Fruit fly (Drosophila melanogaster) whole organism, pupa: ENCODE data around the gene AstC.

ENCODE experiments used
- CG10348 ChIP-seq: fragments of 200-800 bp; sonication (Bioruptor generic); IDR thresholded peaks from 2 replicates; pipeline ENCODE4 v1.3.6; 2022; ENCODE audit warnings: missing biosample characterization, missing genetic modification characterization
- CG12605 ChIP-seq: fragments of 200-800 bp; sonication (Bioruptor generic); IDR thresholded peaks from 2 replicates; pipeline ENCODE4 v1.3.6; 2022; ENCODE audit warnings: missing biosample characterization, missing genetic modification characterization
- CG13204 ChIP-seq: fragments of 200-800 bp; sonication (Bioruptor generic); optimal IDR thresholded peaks from 2 replicates; lab custom pipeline; 2018; ENCODE audit warnings: missing biosample characterization, mild to moderate bottlenecking, missing genetic modification characterization, moderate library complexity
- CG14655 ChIP-seq: fragments of 200-800 bp; sonication (Bioruptor generic); optimal IDR thresholded peaks from 3 replicates; lab custom pipeline; 2017; ENCODE audit warnings: mild to moderate bottlenecking, missing biosample characterization, missing genetic modification reagents, missing genetic modification characterization
- CG15710 ChIP-seq: fragments of 200-800 bp; sonication (Bioruptor generic); optimal IDR thresholded peaks from 2 replicates; lab custom pipeline; 2018; ENCODE audit warnings: missing biosample characterization, mild to moderate bottlenecking, missing genetic modification characterization, moderate library complexity
- CG17806 ChIP-seq: fragments of 200-800 bp; sonication (Bioruptor generic); optimal IDR thresholded peaks from 2 replicates; lab custom pipeline; 2018; ENCODE audit warnings: missing biosample characterization, mild to moderate bottlenecking, missing genetic modification characterization, moderate library complexity
- CG32121 ChIP-seq: fragments of 200-800 bp; sonication (Bioruptor generic); IDR thresholded peaks from 2 replicates; pipeline ENCODE4 v1.3.6; 2022; ENCODE audit warnings: missing biosample characterization, missing genetic modification characterization
- CG34367 ChIP-seq: fragments of 200-800 bp; sonication (Bioruptor generic); optimal IDR thresholded peaks from 2 replicates; lab custom pipeline; 2018; ENCODE audit warnings: missing biosample characterization, mild to moderate bottlenecking, missing genetic modification characterization
- CG4496 ChIP-seq: fragments of 200-800 bp; sonication (Bioruptor generic); IDR thresholded peaks from 3 replicates; pipeline ENCODE4 v1.3.6; 2022; ENCODE audit warnings: missing biosample characterization, missing genetic modification characterization
- CG8159 ChIP-seq: fragments of 200-800 bp; sonication (Bioruptor generic); optimal IDR thresholded peaks from 3 replicates; lab custom pipeline; 2018; ENCODE audit warnings: missing biosample characterization, mild to moderate bottlenecking, missing genetic modification characterization, moderate library complexity
- CG8301 ChIP-seq: fragments of 200-800 bp; sonication (Bioruptor generic); optimal IDR thresholded peaks from 2 replicates; lab custom pipeline; 2018; ENCODE audit warnings: missing biosample characterization, mild to moderate bottlenecking, missing genetic modification characterization
- CG9948 ChIP-seq: fragments of 200-800 bp; sonication (Bioruptor generic); optimal IDR thresholded peaks from 2 replicates; lab custom pipeline; 2018; ENCODE audit warnings: missing biosample characterization, mild to moderate bottlenecking, missing genetic modification characterization, moderate library complexity
- D1 ChIP-seq: fragments of 200-800 bp; sonication (Bioruptor generic); optimal IDR thresholded peaks from 2 replicates; lab custom pipeline; 2018; ENCODE audit warnings: missing biosample characterization, mild to moderate bottlenecking, missing genetic modification characterization, moderate library complexity
- EcR ChIP-seq: fragments of 200-800 bp; sonication (Bioruptor generic); optimal IDR thresholded peaks from 3 replicates; lab custom pipeline; 2019; ENCODE audit warnings: missing biosample characterization, missing genetic modification characterization, mild to moderate bottlenecking, moderate library complexity, missing genetic modification reagents
- Ets98B ChIP-seq: fragments of 200-800 bp; sonication (Bioruptor generic); IDR thresholded peaks from 2 replicates; pipeline ENCODE4 v1.3.6; 2022; ENCODE audit warnings: missing biosample characterization, missing genetic modification characterization
- Pif1A ChIP-seq: fragments of 200-800 bp; sonication (Bioruptor generic); optimal IDR thresholded peaks from 3 replicates; lab custom pipeline; 2016; ENCODE audit warnings: missing biosample characterization, missing genetic modification characterization
- Pif1B ChIP-seq: fragments of 200-800 bp; sonication (Bioruptor generic); optimal IDR thresholded peaks from 3 replicates; lab custom pipeline; 2016; ENCODE audit warnings: missing biosample characterization, missing genetic modification characterization
- Snoo ChIP-seq: fragments of 200-800 bp; sonication (Bioruptor generic); optimal IDR thresholded peaks from 3 replicates; lab custom pipeline; 2017; ENCODE audit warnings: missing biosample characterization, mild to moderate bottlenecking, missing genetic modification characterization, inconsistent platforms
- fd96Ca ChIP-seq: fragments of 200-800 bp; sonication (Bioruptor generic); IDR thresholded peaks from 3 replicates; pipeline ENCODE4 v1.3.6; 2022; ENCODE audit warnings: missing biosample characterization, missing genetic modification characterization
- gl ChIP-seq: fragments of 200-800 bp; sonication (Bioruptor generic); optimal IDR thresholded peaks from 2 replicates; lab custom pipeline; 2018; ENCODE audit warnings: missing biosample characterization, mild to moderate bottlenecking, missing genetic modification characterization
- rn ChIP-seq: fragments of 200-800 bp; sonication (Bioruptor generic); IDR thresholded peaks from 2 replicates; pipeline ENCODE4 v1.3.6; 2022; ENCODE audit warnings: missing biosample characterization, missing genetic modification characterization

AstC gene

dm6 chr2L:11061155-11061554, 20.0 kb downstream of the AstC start:
- no peak for TF ChIP-seq CG8159
- no peak for TF ChIP-seq CG10348 (GFP tag; lab: Robert Waterston, UW)
- no peak for TF ChIP-seq CG34367
- peak; percentile 71 for TF ChIP-seq EcR (GFP tag; lab: Kevin White, UChicago)
- peak; percentile 52 for TF ChIP-seq CG13204 (GFP tag; lab: Kevin White, UChicago)
- TF ChIP-seq CG8301, result no peak
- TF ChIP-seq Ets98B (GFP tag; lab: Robert Waterston, UW), result peak; percentile 14; the same call in 1 of the 2 replicates

DNA sequence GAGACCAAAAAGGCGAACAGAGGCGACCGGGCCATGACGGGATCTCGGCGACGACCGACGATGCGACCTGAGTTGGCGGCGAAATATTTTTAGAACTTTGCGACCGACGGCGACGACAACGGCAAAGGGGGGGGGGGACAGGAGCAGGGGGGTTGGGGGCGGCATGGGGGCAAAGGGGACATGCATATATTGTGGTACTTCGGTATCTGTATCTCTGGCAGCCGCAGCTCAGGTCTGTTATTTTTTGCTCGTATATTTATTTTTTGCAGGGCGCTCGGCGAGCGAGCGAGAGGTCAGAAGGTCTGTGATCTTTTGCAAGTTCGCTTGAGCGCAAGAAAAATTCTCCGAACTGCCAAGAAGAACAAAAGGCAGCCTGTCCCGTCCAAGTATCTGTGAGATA, 22.0 kb downstream of the AstC start:
- TF ChIP-seq CG9948 (tag; lab: Kevin White, UChicago), result no peak
- TF ChIP-seq Ets98B (GFP tag; lab: Robert Waterston, UW), result no peak
- no peak for TF ChIP-seq CG32121 (GFP tag; lab: Robert Waterston, UW)
- no peak for TF ChIP-seq CG15710 (tag; lab: Kevin White, UChicago)
- peak; percentile 90 for TF ChIP-seq EcR (GFP tag; lab: Kevin White, UChicago)
- no peak for TF ChIP-seq CG8301
- TF ChIP-seq CG13204 (GFP tag; lab: Kevin White, UChicago), result peak; percentile 85
- no peak for TF ChIP-seq CG10348 (GFP tag; lab: Robert Waterston, UW)

dm6 chr2L:11058111-11058665, 23.0 kb downstream of the AstC start:
- TF ChIP-seq fd96Ca (GFP tag; lab: Robert Waterston, UW) (0 out of 3 replicates have a peak, but pooled peaks have one; percentile 3), Snoo (no peak), Pif1A (GFP tag; lab: Kevin White, UChicago) (no peak), CG4496 (GFP tag; lab: Robert Waterston, UW) (0 out of 3 replicates have a peak, but pooled peaks have one; percentile 24), Ets98B (GFP tag; lab: Robert Waterston, UW) (peak; percentile 17; the same call in 1 of the 2 replicates)

DNA sequence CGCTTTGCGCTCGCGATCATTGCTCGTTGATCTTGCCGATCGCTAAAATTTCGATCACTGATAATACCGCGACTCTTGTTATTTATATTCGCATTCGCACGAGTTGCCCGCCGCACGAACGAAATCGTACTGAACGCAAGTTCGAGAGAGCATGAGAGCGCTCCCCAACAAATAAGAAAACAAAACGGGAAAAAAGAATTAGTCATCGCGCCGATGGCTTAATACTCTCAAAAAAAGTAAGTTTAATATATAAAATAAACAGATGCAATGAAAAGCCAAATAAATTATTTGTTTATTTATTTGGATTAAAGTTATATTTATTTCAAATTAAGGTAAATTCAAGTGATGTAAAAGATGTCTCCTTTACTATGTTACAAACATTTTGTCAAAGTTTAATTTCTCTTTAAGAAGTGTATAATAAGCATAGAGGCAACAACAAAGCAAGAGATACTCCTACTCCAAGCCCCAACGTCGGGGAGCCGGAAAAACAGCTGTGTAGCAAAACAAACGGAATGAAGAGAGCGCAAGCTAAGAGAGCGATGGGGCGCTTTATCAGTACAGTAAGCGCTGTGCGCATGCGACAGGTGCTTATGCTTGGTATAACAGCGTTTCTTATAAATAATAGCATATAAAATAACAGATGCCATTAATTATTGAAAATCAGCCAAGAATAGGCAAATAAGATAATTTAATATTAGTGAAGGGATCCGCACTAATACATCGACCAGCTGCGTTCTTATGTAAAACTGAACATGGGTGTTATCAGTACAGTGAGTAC, 23.7 kb downstream of the AstC start:
- TF ChIP-seq Ets98B (GFP tag; lab: Robert Waterston, UW) (peak; percentile 32; the same call in 1 of the 2 replicates), CG9948 (tag; lab: Kevin White, UChicago) (peak; percentile 62), CG4496 (GFP tag; lab: Robert Waterston, UW) (peak; percentile 76; the same call in 2 of the 3 replicates), fd96Ca (GFP tag; lab: Robert Waterston, UW) (peak; percentile 71), CG8301 (peak; percentile 50), CG12605 (GFP tag; lab: Robert Waterston, UW) (peak; percentile 41), D1 (peak; percentile 84), gl (peak; percentile 30), Snoo (peak; percentile 85), Pif1B (GFP tag; lab: Kevin White, UChicago) (peak; percentile 71), Pif1A (GFP tag; lab: Kevin White, UChicago) (peak; percentile 77), rn (GFP tag; lab: Robert Waterston, UW) (0 out of 2 replicates have a peak, but pooled peaks have one; percentile 17), CG8159 (peak; percentile 86), CG13204 (GFP tag; lab: Kevin White, UChicago) (peak; percentile 20), CG32121 (GFP tag; lab: Robert Waterston, UW) (peak; percentile 60), CG17806 (peak; percentile 60), CG14655 (GFP tag; lab: Kevin White, UChicago) (peak; percentile 78), CG34367 (peak; percentile 22), CG10348 (GFP tag; lab: Robert Waterston, UW) (no peak), CG15710 (tag; lab: Kevin White, UChicago) (peak; percentile 58), EcR (GFP tag; lab: Kevin White, UChicago) (peak; percentile 37)
- TF ChIP-seq, all 21 proteins: peak for 20

- TF ChIP-seq CG13204 (GFP tag; lab: Kevin White, UChicago) (no peak), Ets98B (GFP tag; lab: Robert Waterston, UW) (no peak), CG34367 (no peak), CG9948 (tag; lab: Kevin White, UChicago) (no peak), CG12605 (GFP tag; lab: Robert Waterston, UW) (no peak), fd96Ca (GFP tag; lab: Robert Waterston, UW) (no peak), CG4496 (GFP tag; lab: Robert Waterston, UW) (no peak), gl (no peak), rn (GFP tag; lab: Robert Waterston, UW) (no peak), Pif1A (GFP tag; lab: Kevin White, UChicago) (no peak), Pif1B (GFP tag; lab: Kevin White, UChicago) (no peak), D1 (no peak), Snoo (no peak), CG15710 (tag; lab: Kevin White, UChicago) (no peak), CG8159 (no peak), CG14655 (GFP tag; lab: Kevin White, UChicago) (no peak)
Observed at dm6 chr2L:11056791-11057332, 24.3 kb downstream of the AstC start.
